Worm (Caenorhabditis elegans) whole organism, L3 larva: Measurements from ENCODE around the gene F22F7.7.

ENCODE experiments used
- aly-2 ChIP-seq: fragments of 150-350 bp; optimal IDR thresholded peaks from 2 replicates; lab custom pipeline; 2014; ENCODE audit warnings: missing biosample characterization, missing genetic modification characterization
- ceh-28 ChIP-seq: fragments of 150-350 bp; optimal IDR thresholded peaks from 2 replicates; lab custom pipeline; 2014; ENCODE audit warnings: missing biosample characterization, missing genetic modification reagents, missing genetic modification characterization
- elt-1 ChIP-seq: fragments of 150-350 bp; optimal IDR thresholded peaks from 2 replicates; lab custom pipeline; 2014; ENCODE audit warnings: missing biosample characterization, missing genetic modification characterization
- elt-2 ChIP-seq: sonication (generic microtip); optimal IDR thresholded peaks from 2 replicates; lab custom pipeline; 2016; ENCODE audit warnings: missing genetic modification reagents, mild to moderate bottlenecking, missing genetic modification characterization, missing compliant biosample characterization
- elt-3 ChIP-seq, 3 experiments: fragments of 150-350 bp in 1 of 3; sonication (generic microtip) in 2 of 3; optimal IDR thresholded peaks; 2 replicates in 2 of 3; 4 replicates in 1 of 3; lab custom pipeline; 2014 to 2017; ENCODE audit warnings: missing biosample characterization in 3 of 3, missing genetic modification characterization in 3 of 3
- fos-1 ChIP-seq: fragments of 150-350 bp; optimal IDR thresholded peaks from 2 replicates; lab custom pipeline; 2014; ENCODE audit warnings: missing biosample characterization, missing genetic modification characterization
- lin-39 ChIP-seq: fragments of 150-350 bp; optimal IDR thresholded peaks from 2 replicates; lab custom pipeline; 2018; ENCODE audit warnings: missing biosample characterization, missing genetic modification reagents, missing genetic modification characterization
- nfya-1 ChIP-seq: sonication (generic microtip); optimal IDR thresholded peaks from 2 replicates; lab custom pipeline; 2017; ENCODE audit warnings: missing genetic modification characterization, mild to moderate bottlenecking, missing compliant biosample characterization, antibody characterized with exemption, moderate library complexity; ENCODE audit not compliant: insufficient read depth
- snpc-4 ChIP-seq: fragments of 150-350 bp; optimal IDR thresholded peaks from 2 replicates; lab custom pipeline; 2014; ENCODE audit warnings: missing biosample characterization, missing genetic modification characterization

DNA sequence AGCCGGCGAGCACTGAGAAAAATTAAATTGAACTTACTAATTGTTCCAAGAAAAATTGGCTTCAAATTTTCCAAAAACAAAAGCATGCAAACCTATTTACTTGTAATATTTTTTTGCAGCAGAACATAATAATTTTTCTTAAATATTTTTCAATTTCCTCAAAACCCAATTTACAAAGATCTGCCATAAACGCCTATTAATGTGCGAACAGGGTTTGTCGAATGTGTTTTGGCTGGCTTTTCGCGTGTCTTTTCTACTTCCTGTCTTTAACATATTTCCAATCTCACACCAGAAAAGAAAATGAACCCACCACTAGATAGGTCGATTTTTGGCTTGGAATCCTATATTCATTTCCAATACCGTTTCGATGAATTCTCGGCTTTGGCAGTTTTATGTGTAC lies 35.4 kb upstream of the F22F7.7 start, which contains the start of gene C45H4.18:
- no peak for TF ChIP-seq fos-1 (tag; lab: Kevin White, UChicago)
- TF ChIP-seq snpc-4 (tag; lab: Kevin White, UChicago) = no peak
- no peak for TF ChIP-seq elt-2 (tag; lab: Kevin White, UChicago)
- TF ChIP-seq elt-3 (tag; optimal IDR thresholded peaks at IDR 0.05; lab: Kevin White, UChicago) = no peak
- TF ChIP-seq ceh-28 (tag; lab: Kevin White, UChicago) = no peak
- no peak for TF ChIP-seq nfya-1 (tag; lab: Kevin White, UChicago)
- no peak for TF ChIP-seq elt-1 (tag; lab: Kevin White, UChicago)
- TF ChIP-seq lin-39 (tag; lab: Kevin White, UChicago) = no peak
- TF ChIP-seq aly-2 = no peak
